Fruit fly (Drosophila melanogaster): ENCODE measurements around the gene QC.

QC gene

dm6 chr3L:5907077-5907476 lies 4.8 kb upstream of the QC start, which contains the start of gene CG13288:
Gene CG13288, plus strand, starts transcription at chr3L:5907381.
- no peak for TF ChIP-seq noc (tag; optimal IDR thresholded peaks at IDR 0.05)

- no peak for TF ChIP-seq noc (tag; optimal IDR thresholded peaks at IDR 0.05)
Measured at dm6 chr3L:5906599-5906998, 4.3 kb upstream of the QC start, which contains the start of gene CG10486. Gene CG10486, minus strand, starts transcription at chr3L:5906699.

dm6 chr3L:5903955-5904354 lies 1.7 kb upstream of the QC start, which contains the start of gene CG32413:
Gene CG32413, minus strand, starts transcription at chr3L:5904055.
- no peak for TF ChIP-seq noc (tag; optimal IDR thresholded peaks at IDR 0.05)

- no peak for TF ChIP-seq noc (tag; optimal IDR thresholded peaks at IDR 0.05)
Measured at dm6 chr3L:5899305-5899704, 3.0 kb downstream of the QC start, which contains the start of gene CG32409. Gene CG32409, plus strand, starts transcription at chr3L:5899528.

dm6 chr3L:5897228-5897688 lies 5.0 kb downstream of the QC start, which contains the start of the genes PolE2 and CG5592:
Gene PolE2, minus strand, starts transcription at chr3L:5897435.
Gene CG5592, plus strand, starts transcription at chr3L:5897638.
- no peak for TF ChIP-seq noc (tag; optimal IDR thresholded peaks at IDR 0.05)

- no peak for TF ChIP-seq noc (tag; optimal IDR thresholded peaks at IDR 0.05)
Measured at dm6 chr3L:5893063-5893462, 9.2 kb downstream of the QC start.

dm6 chr3L:5891812-5892211 lies 10.4 kb downstream of the QC start:
- TF ChIP-seq noc (tag; optimal IDR thresholded peaks at IDR 0.05) = no peak

dm6 chr3L:5891114-5891513 lies 11.1 kb downstream of the QC start:
- TF ChIP-seq noc (tag; optimal IDR thresholded peaks at IDR 0.05) = no peak

dm6 chr3L:5884735-5885134 lies 17.5 kb downstream of the QC start:
- TF ChIP-seq noc (tag; optimal IDR thresholded peaks at IDR 0.05) = no peak

- no peak for TF ChIP-seq noc (tag; optimal IDR thresholded peaks at IDR 0.05)
Measured at dm6 chr3L:5882209-5882403, 20.1 kb downstream of the QC start, which contains the start of gene CG13287. Gene CG13287, plus strand, starts transcription at chr3L:5882304.

- TF ChIP-seq noc (tag; optimal IDR thresholded peaks at IDR 0.05) = no peak
Measured at dm6 chr3L:5881310-5882208, 20.7 kb downstream of the QC start.

dm6 chr3L:5878734-5879291 lies 23.4 kb downstream of the QC start:
- TF ChIP-seq noc (tag; optimal IDR thresholded peaks at IDR 0.05) = no peak

dm6 chr3L:5873011-5873410 lies 29.2 kb downstream of the QC start, which contains the start of gene CG18586:
Gene CG18586, plus strand, starts transcription at chr3L:5873311.
- TF ChIP-seq noc (tag; optimal IDR thresholded peaks at IDR 0.05) = no peak

- TF ChIP-seq noc (tag; optimal IDR thresholded peaks at IDR 0.05) = no peak
Measured at dm6 chr3L:5871201-5871600, 31.1 kb downstream of the QC start, which contains the start of gene CG5568. Gene CG5568, plus strand, starts transcription at chr3L:5871501.

- TF ChIP-seq noc (tag; optimal IDR thresholded peaks at IDR 0.05) = no peak
Measured at dm6 chr3L:5869614-5870204, 32.5 kb downstream of the QC start.

- no peak for TF ChIP-seq noc (tag; optimal IDR thresholded peaks at IDR 0.05)
Measured at dm6 chr3L:5866924-5867323, 35.3 kb downstream of the QC start.

Data from whole organism, larva.